Worm (Caenorhabditis elegans) whole organism, young adult: ENCODE results near the gene F19C6.2.

ENCODE experiments used
- B0261.1 ChIP-seq: sonication (generic microtip); optimal IDR thresholded peaks from 2 replicates; lab custom pipeline; 2016; ENCODE audit warnings: mild to moderate bottlenecking, missing genetic modification characterization, moderate library complexity, missing compliant biosample characterization
- B0336.3 ChIP-seq: fragments of 200-800 bp; sonication (Bioruptor generic); IDR thresholded peaks from 2 replicates; pipeline ENCODE4 v1.3.6; 2022; ENCODE audit warnings: missing genetic modification characterization, missing compliant biosample characterization
- C17E4.6 ChIP-seq: fragments of 200-800 bp; sonication (Bioruptor generic); IDR thresholded peaks from 2 replicates; pipeline ENCODE4 v1.3.6; 2022; ENCODE audit warnings: missing genetic modification reagents, missing genetic modification characterization, missing compliant biosample characterization
- F10E7.11 ChIP-seq: sonication (generic microtip); optimal IDR thresholded peaks from 2 replicates; lab custom pipeline; 2017; ENCODE audit warnings: mild to moderate bottlenecking, missing genetic modification characterization, moderate library complexity, missing compliant biosample characterization
- F49E8.2 ChIP-seq: sonication (generic microtip); optimal IDR thresholded peaks from 3 replicates; lab custom pipeline; 2017; ENCODE audit warnings: missing genetic modification characterization, mild to moderate bottlenecking, missing compliant biosample characterization, antibody characterized with exemption, moderate library complexity; ENCODE audit not compliant: insufficient read depth
- F52B5.7 ChIP-seq: sonication (generic microtip); optimal IDR thresholded peaks from 2 replicates; lab custom pipeline; 2016; ENCODE audit warnings: mild to moderate bottlenecking, missing genetic modification characterization, missing compliant biosample characterization
- K12H6.12 ChIP-seq: fragments of 200-800 bp; sonication (Bioruptor generic); optimal IDR thresholded peaks from 2 replicates; lab custom pipeline; 2018; ENCODE audit warnings: mild to moderate bottlenecking, missing genetic modification characterization, missing compliant biosample characterization
- T07F8.4 ChIP-seq: sonication (generic microtip); optimal IDR thresholded peaks from 2 replicates; lab custom pipeline; 2016; ENCODE audit warnings: mild to moderate bottlenecking, missing genetic modification characterization, moderate library complexity, missing compliant biosample characterization
- T26A5.8 ChIP-seq: sonication (generic microtip); optimal IDR thresholded peaks from 2 replicates; lab custom pipeline; 2016; ENCODE audit warnings: missing genetic modification characterization, missing compliant biosample characterization
- Y56A3A.18 ChIP-seq: fragments of 200-800 bp; sonication (Bioruptor generic); IDR thresholded peaks from 2 replicates; pipeline ENCODE4 v1.3.6; 2022; ENCODE audit warnings: missing genetic modification reagents, missing genetic modification characterization, missing compliant biosample characterization
- Y67H2A.10 ChIP-seq: fragments of 200-800 bp; sonication (Bioruptor generic); conservative IDR thresholded peaks from 2 replicates; pipeline ENCODE4 v1.3.6; 2022; ENCODE audit warnings: missing genetic modification reagents, missing genetic modification characterization, missing compliant biosample characterization
- Y79H2A.3 ChIP-seq: fragments of 200-800 bp; sonication (Bioruptor generic); conservative IDR thresholded peaks from 2 replicates; pipeline ENCODE4 v1.3.6; 2022; ENCODE audit warnings: missing genetic modification reagents, missing genetic modification characterization, missing compliant biosample characterization
- ZK185.1 ChIP-seq: sonication (generic microtip); optimal IDR thresholded peaks from 2 replicates; lab custom pipeline; 2016; ENCODE audit warnings: mild to moderate bottlenecking, missing genetic modification characterization, missing compliant biosample characterization; ENCODE audit not compliant: poor library complexity, severe bottlenecking
- akir-1 ChIP-seq: fragments of 200-800 bp; sonication (Bioruptor generic); optimal IDR thresholded peaks from 2 replicates; lab custom pipeline; 2018; ENCODE audit warnings: mild to moderate bottlenecking, missing genetic modification characterization, moderate library complexity, missing compliant biosample characterization
- athp-1 ChIP-seq: sonication (generic microtip); optimal IDR thresholded peaks from 2 replicates; lab custom pipeline; 2017; ENCODE audit warnings: mild to moderate bottlenecking, missing genetic modification characterization, missing compliant biosample characterization
- attf-3 ChIP-seq: fragments of 200-800 bp; sonication (Bioruptor generic); conservative IDR thresholded peaks from 2 replicates; pipeline ENCODE4 v1.3.6; 2022; ENCODE audit warnings: missing genetic modification reagents, missing genetic modification characterization, missing compliant biosample characterization
- attf-6 ChIP-seq: fragments of 200-800 bp; sonication (Bioruptor generic); IDR thresholded peaks from 2 replicates; pipeline ENCODE4 v1.3.6; 2022; ENCODE audit warnings: missing genetic modification reagents, missing genetic modification characterization, missing compliant biosample characterization
- bed-1 ChIP-seq: fragments of 200-800 bp; sonication (Bioruptor generic); IDR thresholded peaks from 2 replicates; pipeline ENCODE4 v1.3.6; 2022; ENCODE audit warnings: missing genetic modification reagents, missing genetic modification characterization, missing compliant biosample characterization
- cebp-1 ChIP-seq, 2 experiments: fragments of 200-800 bp in 1 of 2; sonication (Bioruptor generic) in 1 of 2; sonication (generic microtip) in 1 of 2; IDR thresholded peaks in 1 of 2; optimal IDR thresholded peaks in 1 of 2; 2 replicates each; pipeline versions ENCODE4 v1.3.6 to Lab custom; 2017 to 2022; ENCODE audit warnings: missing compliant biosample characterization in 2 of 2, missing genetic modification characterization in 2 of 2, mild to moderate bottlenecking in 1 of 2, missing genetic modification reagents in 1 of 2, moderate library complexity in 1 of 2
- cebp-2 ChIP-seq: fragments of 200-800 bp; sonication (Bioruptor generic); IDR thresholded peaks from 2 replicates; pipeline ENCODE4 v1.3.6; 2022; ENCODE audit warnings: missing genetic modification characterization, missing compliant biosample characterization
- ceh-91 ChIP-seq: fragments of 200-800 bp; sonication (Bioruptor generic); IDR thresholded peaks from 2 replicates; pipeline ENCODE4 v1.3.6; 2022; ENCODE audit warnings: missing genetic modification reagents, missing genetic modification characterization, missing compliant biosample characterization
- chd-7 ChIP-seq: sonication (generic microtip); optimal IDR thresholded peaks from 2 replicates; lab custom pipeline; 2016; ENCODE audit warnings: mild to moderate bottlenecking, missing genetic modification characterization, moderate library complexity, missing compliant biosample characterization
- die-1 ChIP-seq: sonication (generic microtip); optimal IDR thresholded peaks from 2 replicates; lab custom pipeline; 2016; ENCODE audit warnings: missing genotype, mild to moderate bottlenecking, missing genetic modification characterization, missing compliant biosample characterization
- dox-1 ChIP-seq: fragments of 200-800 bp; sonication (Bioruptor generic); IDR thresholded peaks from 2 replicates; pipeline ENCODE4 v1.3.6; 2022; ENCODE audit warnings: missing genetic modification reagents, missing genetic modification characterization, missing compliant biosample characterization
- dpl-1 ChIP-seq: fragments of 150-350 bp; optimal IDR thresholded peaks from 2 replicates; lab custom pipeline; 2014; ENCODE audit warnings: missing biosample characterization, missing genetic modification reagents, missing genetic modification characterization
- egl-18 ChIP-seq: fragments of 200-800 bp; sonication (Bioruptor generic); IDR thresholded peaks from 2 replicates; pipeline ENCODE4 v1.3.6; 2022; ENCODE audit warnings: missing genetic modification reagents, missing genetic modification characterization, missing compliant biosample characterization
- egrh-3 ChIP-seq: fragments of 200-800 bp; sonication (Bioruptor generic); IDR thresholded peaks from 2 replicates; pipeline ENCODE4 v1.3.6; 2022; ENCODE audit warnings: missing genetic modification reagents, missing genetic modification characterization, missing compliant biosample characterization
- ekl-4 ChIP-seq: fragments of 200-800 bp; sonication (Bioruptor generic); IDR thresholded peaks from 2 replicates; pipeline ENCODE4 v1.3.6; 2022; ENCODE audit warnings: missing genetic modification reagents, missing genetic modification characterization, missing compliant biosample characterization
- ets-4 ChIP-seq: fragments of 200-800 bp; sonication (Bioruptor generic); optimal IDR thresholded peaks from 2 replicates; lab custom pipeline; 2018; ENCODE audit warnings: mild to moderate bottlenecking, missing genetic modification characterization, missing compliant biosample characterization
- lag-1 ChIP-seq: fragments of 200-800 bp; sonication (Bioruptor generic); IDR thresholded peaks from 2 replicates; pipeline ENCODE4 v1.3.6; 2022; ENCODE audit warnings: missing genetic modification reagents, missing genetic modification characterization, missing compliant biosample characterization
- lir-1 ChIP-seq: fragments of 200-800 bp; sonication (Bioruptor generic); conservative IDR thresholded peaks from 2 replicates; pipeline ENCODE4 v1.3.6; 2022; ENCODE audit warnings: missing genetic modification reagents, missing genetic modification characterization, missing compliant biosample characterization
- madf-10 ChIP-seq: sonication (generic microtip); optimal IDR thresholded peaks from 2 replicates; lab custom pipeline; 2016; ENCODE audit warnings: mild to moderate bottlenecking, missing genetic modification characterization, missing compliant biosample characterization
- mcd-1 ChIP-seq: fragments of 200-800 bp; sonication (Bioruptor generic); IDR thresholded peaks from 2 replicates; pipeline ENCODE4 v1.3.6; 2022; ENCODE audit warnings: missing genetic modification reagents, missing genetic modification characterization, missing compliant biosample characterization
- nfyb-1 ChIP-seq: fragments of 200-800 bp; sonication (Bioruptor generic); IDR thresholded peaks from 2 replicates; pipeline ENCODE4 v1.3.6; 2022; ENCODE audit warnings: missing genetic modification reagents, missing genetic modification characterization, missing compliant biosample characterization
- nhr-179 ChIP-seq: sonication (generic microtip); optimal IDR thresholded peaks from 2 replicates; lab custom pipeline; 2016; ENCODE audit warnings: mild to moderate bottlenecking, missing genetic modification characterization, missing compliant biosample characterization
- nhr-27 ChIP-seq: fragments of 200-800 bp; sonication (Bioruptor generic); optimal IDR thresholded peaks from 2 replicates; lab custom pipeline; 2018; ENCODE audit warnings: mild to moderate bottlenecking, missing genetic modification characterization, moderate library complexity, missing compliant biosample characterization
- nhr-80 ChIP-seq: sonication (generic microtip); optimal IDR thresholded peaks from 2 replicates; lab custom pipeline; 2016; ENCODE audit warnings: missing genetic modification characterization, missing compliant biosample characterization
- nhr-90 ChIP-seq: sonication (generic microtip); optimal IDR thresholded peaks from 2 replicates; lab custom pipeline; 2016; ENCODE audit warnings: missing genotype, mild to moderate bottlenecking, missing genetic modification characterization, missing compliant biosample characterization
- rcor-1 ChIP-seq: fragments of 200-800 bp; sonication (Bioruptor generic); IDR thresholded peaks from 2 replicates; pipeline ENCODE4 v1.3.6; 2022; ENCODE audit warnings: missing genetic modification reagents, missing genetic modification characterization, missing compliant biosample characterization
- rec-8 ChIP-seq, 2 experiments: sonication (generic microtip); optimal IDR thresholded peaks; 2 replicates each; lab custom pipeline; 2016; ENCODE audit warnings: mild to moderate bottlenecking in 2 of 2, missing genetic modification characterization in 2 of 2, missing genetic modification reagents in 2 of 2, missing genotype in 2 of 2, missing biosample characterization in 1 of 2, missing compliant biosample characterization in 1 of 2, moderate library complexity in 1 of 2
- repo-1 ChIP-seq: sonication (generic microtip); optimal IDR thresholded peaks from 2 replicates; lab custom pipeline; 2017; ENCODE audit warnings: mild to moderate bottlenecking, missing genetic modification characterization, missing compliant biosample characterization
- snpc-1.1 ChIP-seq: sonication (generic microtip); optimal IDR thresholded peaks from 2 replicates; lab custom pipeline; 2017; ENCODE audit warnings: missing genetic modification characterization, mild to moderate bottlenecking, missing compliant biosample characterization, antibody characterized with exemption, moderate library complexity, missing genotype, missing genetic modification reagents; ENCODE audit not compliant: insufficient read depth
- sptf-2 ChIP-seq: fragments of 200-800 bp; sonication (Bioruptor generic); optimal IDR thresholded peaks from 2 replicates; lab custom pipeline; 2018; ENCODE audit warnings: mild to moderate bottlenecking, missing genetic modification characterization, missing compliant biosample characterization
- zim-3 ChIP-seq: sonication (generic microtip); optimal IDR thresholded peaks from 2 replicates; lab custom pipeline; 2017; ENCODE audit warnings: mild to moderate bottlenecking, missing genetic modification characterization, moderate library complexity, missing compliant biosample characterization
- ztf-22 ChIP-seq: fragments of 200-800 bp; sonication (Bioruptor generic); optimal IDR thresholded peaks from 2 replicates; lab custom pipeline; 2018; ENCODE audit warnings: mild to moderate bottlenecking, missing genetic modification characterization, moderate library complexity, missing compliant biosample characterization
- ztf-26 ChIP-seq: sonication (generic microtip); optimal IDR thresholded peaks from 2 replicates; lab custom pipeline; 2017; ENCODE audit warnings: missing genetic modification characterization, missing compliant biosample characterization
- ztf-28 ChIP-seq: fragments of 200-800 bp; sonication (Bioruptor generic); IDR thresholded peaks from 2 replicates; pipeline ENCODE4 v1.3.6; 2022; ENCODE audit warnings: missing genetic modification reagents, missing genetic modification characterization, missing compliant biosample characterization

F19C6.2 gene

ce11 chrX:9999599-10000201 is 1.0 kb upstream of the F19C6.2 start (continued):
- TF ChIP-seq cebp-2 (GFP tag; lab: Robert Waterston, UW), result no peak
- TF ChIP-seq B0336.3, result peak; percentile 80
- no peak for TF ChIP-seq attf-6 (GFP tag; lab: Robert Waterston, UW)
- TF ChIP-seq Y67H2A.10 (GFP tag; lab: Robert Waterston, UW), result no peak
- TF ChIP-seq nhr-179 (tag; lab: Kevin White, UChicago), result no peak
- no peak for TF ChIP-seq sptf-2 (GFP tag; lab: Kevin White, UChicago)
- no peak for TF ChIP-seq Y79H2A.3 (GFP tag; lab: Robert Waterston, UW)
- no peak for TF ChIP-seq lag-1 (GFP tag; lab: Robert Waterston, UW)
- no peak for TF ChIP-seq ztf-28 (GFP tag; lab: Robert Waterston, UW)
- TF ChIP-seq rec-8 (tag; optimal IDR thresholded peaks at IDR 0.05; lab: Kevin White, UChicago), result no peak
- TF ChIP-seq akir-1, result no peak
- TF ChIP-seq dox-1 (GFP tag; lab: Robert Waterston, UW), result peak; percentile 52
- TF ChIP-seq ets-4 (GFP tag; lab: Kevin White, UChicago), result no peak
- TF ChIP-seq attf-3 (GFP tag; lab: Robert Waterston, UW), result no peak
- peak; percentile 79; the same call in 1 of the 2 replicates for TF ChIP-seq nfyb-1
- peak; percentile 36 for TF ChIP-seq nhr-80 (tag; lab: Kevin White, UChicago)
- no peak for TF ChIP-seq nhr-90 (tag; lab: Kevin White, UChicago)
- TF ChIP-seq cebp-1 (GFP tag; IDR thresholded peaks at IDR 0.05; lab: Robert Waterston, UW), result no peak
- peak; percentile 84 for TF ChIP-seq cebp-1 (tag; optimal IDR thresholded peaks at IDR 0.05; lab: Kevin White, UChicago)
- peak; percentile 99 for TF ChIP-seq egrh-3 (GFP tag; lab: Robert Waterston, UW)
- TF ChIP-seq B0261.1, result no peak
- TF ChIP-seq snpc-1.1, result no peak
- TF ChIP-seq bed-1, result no peak
- 0 out of 2 replicates have a peak, but pooled peaks have one; percentile 16 for TF ChIP-seq lir-1
- no peak for TF ChIP-seq ceh-91 (GFP tag; lab: Robert Waterston, UW)
- TF ChIP-seq rcor-1 (GFP tag; lab: Robert Waterston, UW), result peak; percentile 41; the same call in 1 of the 2 replicates
- no peak for TF ChIP-seq zim-3 (tag; lab: Kevin White, UChicago)
- TF ChIP-seq madf-10 (tag; lab: Kevin White, UChicago), result no peak
- TF ChIP-seq F52B5.7 (tag; lab: Kevin White, UChicago), result no peak
- TF ChIP-seq nhr-27 (tag; lab: Kevin White, UChicago), result no peak
- TF ChIP-seq ZK185.1 (tag; lab: Kevin White, UChicago), result no peak
- peak; percentile 78 for TF ChIP-seq chd-7
- no peak for TF ChIP-seq athp-1 (tag; lab: Kevin White, UChicago)
- TF ChIP-seq egl-18 (GFP tag; lab: Robert Waterston, UW), result no peak
- no peak for TF ChIP-seq F10E7.11 (tag; lab: Kevin White, UChicago)
- TF ChIP-seq T26A5.8 (tag; lab: Kevin White, UChicago), result no peak
- TF ChIP-seq dpl-1, result no peak
- TF ChIP-seq F49E8.2 (tag; lab: Kevin White, UChicago), result no peak
- TF ChIP-seq ztf-26 (tag; lab: Kevin White, UChicago), result peak; percentile 75
- 0 out of 2 replicates have a peak, but pooled peaks have one; percentile 43 for TF ChIP-seq Y56A3A.18 (GFP tag; lab: Robert Waterston, UW)
- peak; percentile 29 for TF ChIP-seq repo-1 (tag; lab: Kevin White, UChicago)
- no peak for TF ChIP-seq T07F8.4
- 0 out of 2 replicates have a peak, but pooled peaks have one; percentile 47 for TF ChIP-seq ekl-4 (GFP tag; lab: Robert Waterston, UW)
- TF ChIP-seq ztf-22 (GFP tag; lab: Kevin White, UChicago), result no peak
- TF ChIP-seq mcd-1 (GFP tag; lab: Robert Waterston, UW), result peak; percentile 78
- no peak for TF ChIP-seq C17E4.6
- no peak for TF ChIP-seq die-1 (tag; lab: Kevin White, UChicago)
- peak; percentile 89 for TF ChIP-seq K12H6.12 (tag; lab: Kevin White, UChicago)
